Fruit fly (Drosophila melanogaster): ENCODE measurements around the gene CG5402.

The CG5402 gene

dm6 chr3R:27502856-27503255, at the start of gene CG5402:
Gene CG5402 (minus strand): TSS chr3R:27502956.
- TF ChIP-seq CG8478 (optimal IDR thresholded peaks at IDR 0.05) (no peak), CTCF (optimal IDR thresholded peaks at IDR 0.05) (no peak)

- TF ChIP-seq CTCF (optimal IDR thresholded peaks at IDR 0.05) (peak in 1 of 2 experiments; percentile 83), CG8478 (optimal IDR thresholded peaks at IDR 0.05) (no peak)
Measured at dm6 chr3R:27547378-27547949, 44.7 kb upstream of the CG5402 start.

dm6 chr3R:27545752-27546151, 43.0 kb upstream of the CG5402 start, which contains the start of gene Gr98d:
Gene Gr98d (plus strand): TSS chr3R:27546052.
- TF ChIP-seq CG8478 (optimal IDR thresholded peaks at IDR 0.05) = no peak
- no peak for TF ChIP-seq CTCF (optimal IDR thresholded peaks at IDR 0.05)

dm6 chr3R:27544143-27544542, 41.4 kb upstream of the CG5402 start, which contains the start of gene Gr98c:
Gene Gr98c (plus strand): TSS chr3R:27544443.
- no peak for TF ChIP-seq CG8478 (optimal IDR thresholded peaks at IDR 0.05)
- TF ChIP-seq CTCF (optimal IDR thresholded peaks at IDR 0.05) = no peak

dm6 chr3R:27542197-27542596, 39.4 kb upstream of the CG5402 start, which contains the start of gene Gr98b:
Gene Gr98b (plus strand): TSS chr3R:27542497.
- TF ChIP-seq CTCF (optimal IDR thresholded peaks at IDR 0.05) = no peak
- TF ChIP-seq CG8478 (optimal IDR thresholded peaks at IDR 0.05) = no peak

dm6 chr3R:27533225-27533624, 30.5 kb upstream of the CG5402 start:
- TF ChIP-seq CG8478 (optimal IDR thresholded peaks at IDR 0.05) (no peak), CTCF (optimal IDR thresholded peaks at IDR 0.05) (no peak)

dm6 chr3R:27520415-27520916, 17.7 kb upstream of the CG5402 start, which contains the start of gene CG12885:
Gene CG12885 (plus strand): TSS chr3R:27520866.
- no peak for TF ChIP-seq CTCF (optimal IDR thresholded peaks at IDR 0.05)
- TF ChIP-seq CG8478 (optimal IDR thresholded peaks at IDR 0.05) = no peak

DNA sequence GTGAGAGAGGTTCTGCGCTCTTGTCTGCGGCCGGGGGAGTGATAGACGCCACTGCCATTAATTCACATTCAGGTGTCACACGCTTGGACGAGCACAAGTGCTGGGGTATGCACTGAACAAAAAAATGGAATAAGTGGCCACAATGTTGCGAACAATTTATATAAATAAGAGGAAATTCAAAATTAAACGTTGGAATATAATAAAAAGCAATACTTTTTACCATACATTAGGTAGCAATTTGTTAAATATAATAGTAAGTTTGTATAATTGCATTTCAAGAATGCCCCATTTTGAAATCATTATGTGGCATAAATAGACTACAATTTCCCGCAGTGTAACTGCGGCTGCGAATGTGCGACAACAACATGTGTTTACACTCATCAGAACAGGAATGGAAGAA, 17.1 kb upstream of the CG5402 start:
- TF ChIP-seq CG8478 (optimal IDR thresholded peaks at IDR 0.05) (no peak), CTCF (optimal IDR thresholded peaks at IDR 0.05) (no peak)

- TF ChIP-seq CTCF (optimal IDR thresholded peaks at IDR 0.05) (no peak), CG8478 (optimal IDR thresholded peaks at IDR 0.05) (no peak)
Measured at dm6 chr3R:27517157-27517556, 14.4 kb upstream of the CG5402 start, which contains the start of gene CG13972. Gene CG13972 (minus strand): TSS chr3R:27517257.

DNA sequence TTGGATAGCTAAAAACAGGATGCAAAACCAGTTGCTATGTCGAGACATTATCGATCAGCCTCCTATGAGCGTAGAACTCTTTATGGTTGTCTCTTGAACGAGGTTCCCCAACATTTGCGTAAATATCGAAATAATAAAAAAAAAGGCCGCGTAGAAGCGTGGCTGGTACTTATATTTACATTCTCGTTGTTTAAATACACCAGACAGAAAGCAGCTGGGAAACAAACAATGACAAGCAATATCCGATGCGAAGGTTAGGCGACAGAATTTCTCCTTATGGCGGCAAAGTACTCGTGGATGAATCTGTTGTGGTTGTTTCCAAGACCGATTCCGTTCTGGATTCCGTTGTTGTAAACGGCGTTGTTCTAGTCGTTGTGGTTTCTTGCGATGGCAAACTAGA, 818 bp downstream of the CG5402 start, which contains the start of gene CG43139:
TSS of gene CG43139 (minus strand) at position 88 of the 400 bp plus-strand sequence.
- no peak for TF ChIP-seq CG8478 (optimal IDR thresholded peaks at IDR 0.05)
- no peak for TF ChIP-seq CTCF (optimal IDR thresholded peaks at IDR 0.05)

DNA sequence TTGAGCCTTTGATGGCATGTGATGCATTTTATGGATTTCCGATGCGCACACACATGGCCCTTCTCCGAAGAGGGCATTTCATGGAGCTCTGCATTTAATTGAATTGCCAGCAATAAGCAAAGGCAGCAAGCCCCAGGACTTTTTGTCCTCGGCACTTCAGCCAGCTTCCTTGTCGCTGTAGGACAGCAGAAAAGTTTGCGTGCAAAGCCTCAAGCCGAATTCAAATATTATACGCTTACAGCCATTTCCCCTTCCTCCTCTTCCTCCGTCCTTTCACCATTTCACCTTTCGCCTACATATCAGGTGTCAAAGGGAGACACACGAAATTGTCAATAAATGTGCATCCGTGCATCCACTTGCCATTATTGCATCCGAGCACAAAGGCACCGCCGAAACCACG, 5.1 kb downstream of the CG5402 start:
- TF ChIP-seq CTCF (optimal IDR thresholded peaks at IDR 0.05) (no peak), CG8478 (optimal IDR thresholded peaks at IDR 0.05) (no peak)

DNA sequence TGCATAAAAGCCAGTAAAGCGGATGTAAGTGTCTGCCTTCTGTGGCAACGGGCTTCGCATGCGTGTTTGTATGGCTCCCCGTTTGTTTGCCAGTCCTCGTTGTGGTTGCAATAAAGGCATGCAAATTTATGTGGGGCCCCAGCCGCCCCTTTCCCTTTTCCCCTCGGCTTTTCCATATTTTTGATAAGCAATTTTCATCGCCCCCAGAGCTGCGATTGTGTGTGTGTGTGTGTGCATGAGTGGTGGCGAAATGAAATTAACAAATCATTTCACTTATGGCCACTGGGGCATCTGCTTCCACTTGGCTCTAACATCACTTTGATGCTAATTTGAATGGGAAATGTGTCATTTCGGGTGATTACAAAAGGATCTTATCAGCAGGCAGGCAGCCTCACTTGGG, 15.1 kb downstream of the CG5402 start, which contains the start of gene Gr98a:
TSS of gene Gr98a (plus strand) at position 301 of the 400 bp plus-strand sequence.
- TF ChIP-seq CTCF (optimal IDR thresholded peaks at IDR 0.05) (no peak), CG8478 (optimal IDR thresholded peaks at IDR 0.05) (no peak)

- no peak for TF ChIP-seq CG8478 (optimal IDR thresholded peaks at IDR 0.05)
- no peak for TF ChIP-seq CTCF (optimal IDR thresholded peaks at IDR 0.05)
Measured at dm6 chr3R:27478375-27478774, 24.4 kb downstream of the CG5402 start, which contains the start of gene Cyp6a18. Gene Cyp6a18 (plus strand): TSS chr3R:27478675.

DNA sequence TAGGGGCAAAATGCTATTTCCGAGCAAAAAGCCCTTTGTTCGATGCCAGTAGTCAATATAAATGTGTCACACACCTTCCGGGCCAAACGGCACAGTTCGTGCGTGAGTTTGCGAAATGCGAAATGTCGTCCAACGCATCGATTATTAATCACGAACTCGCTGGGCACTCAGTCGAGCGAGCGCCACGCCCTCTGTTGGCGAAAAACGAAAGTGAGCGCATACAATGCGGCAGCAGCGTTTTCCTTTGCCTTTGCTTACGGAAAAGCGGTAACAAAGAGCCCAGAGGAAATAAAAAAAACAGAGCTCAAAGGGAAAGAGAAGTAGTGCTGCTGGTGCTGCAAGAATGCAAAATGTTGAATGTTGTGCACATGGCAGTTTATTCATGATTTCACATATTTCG, 25.2 kb downstream of the CG5402 start:
- TF ChIP-seq CTCF (optimal IDR thresholded peaks at IDR 0.05) = peak; percentile 75 to 85
- TF ChIP-seq CG8478 (optimal IDR thresholded peaks at IDR 0.05) = no peak

DNA sequence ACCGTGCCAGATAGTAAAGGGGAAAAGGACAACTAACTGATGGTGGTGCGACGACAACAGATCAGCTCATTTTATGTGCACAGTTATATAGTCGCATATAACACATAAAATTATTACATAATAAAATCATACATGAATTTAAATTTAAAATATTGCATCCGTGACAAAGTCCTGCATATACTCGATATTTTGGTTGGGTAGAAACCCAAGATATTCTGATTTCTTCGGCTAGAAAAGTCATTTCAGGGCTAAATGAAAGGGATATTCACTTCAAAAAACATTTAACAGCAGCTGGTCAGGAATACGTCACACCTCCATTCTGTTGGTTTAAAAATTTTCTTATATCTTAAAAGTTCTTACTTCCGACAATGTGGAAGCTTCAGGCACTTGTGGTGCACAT, 38.9 kb downstream of the CG5402 start, which contains the start of gene CG13978:
TSS of gene CG13978 (plus strand) at position 301 of the 400 bp plus-strand sequence.
- TF ChIP-seq CG8478 (optimal IDR thresholded peaks at IDR 0.05) = no peak
- no peak for TF ChIP-seq CTCF (optimal IDR thresholded peaks at IDR 0.05)

- no peak for TF ChIP-seq CG8478 (optimal IDR thresholded peaks at IDR 0.05)
- no peak for TF ChIP-seq CTCF (optimal IDR thresholded peaks at IDR 0.05)
Measured at dm6 chr3R:27462917-27463316, 39.8 kb downstream of the CG5402 start.
